Worm (Caenorhabditis elegans): Measurements from ENCODE around the gene sma-1.

sma-1 gene

ce11 chrV:11964723-11965122, 65.5 kb downstream of the sma-1 start, which contains the start of gene F58H1.7:
Gene F58H1.7, minus strand, starts transcription at chrV:11964823.
- TF ChIP-seq mab-5 (tag; optimal IDR thresholded peaks at IDR 0.05) (no peak), nhr-28 (tag; optimal IDR thresholded peaks at IDR 0.05) (no peak), elt-1 (tag; optimal IDR thresholded peaks at IDR 0.05; ENCODE audit: borderline replicate concordance, insufficient read depth) (no peak), tbx-8 (GFP tag; optimal IDR thresholded peaks at IDR 0.05) (no peak)
